Worm (Caenorhabditis elegans) whole organism, young adult: Measurements from ENCODE around the gene gly-10.

Experiments
- B0019.2 ChIP-seq: fragments of 200-800 bp; sonication (Bioruptor generic); conservative IDR thresholded peaks from 2 replicates; pipeline ENCODE4 v1.3.6; 2022; ENCODE audit warnings: missing genetic modification reagents, missing genetic modification characterization, missing compliant biosample characterization
- B0035.1 ChIP-seq: sonication (generic microtip); optimal IDR thresholded peaks from 2 replicates; lab custom pipeline; 2016; ENCODE audit warnings: missing genetic modification characterization, mild to moderate bottlenecking, missing compliant biosample characterization, missing genotype, missing genetic modification reagents
- B0336.3 ChIP-seq: fragments of 200-800 bp; sonication (Bioruptor generic); IDR thresholded peaks from 2 replicates; pipeline ENCODE4 v1.3.6; 2022; ENCODE audit warnings: missing genetic modification characterization, missing compliant biosample characterization
- C06A6.2 ChIP-seq: fragments of 200-800 bp; sonication (Bioruptor generic); conservative IDR thresholded peaks from 2 replicates; pipeline ENCODE4 v1.3.6; 2022; ENCODE audit warnings: missing genetic modification characterization, missing compliant biosample characterization
- F23B12.7 ChIP-seq: sonication (generic microtip); optimal IDR thresholded peaks from 2 replicates; lab custom pipeline; 2017; ENCODE audit warnings: missing genetic modification characterization, mild to moderate bottlenecking, missing compliant biosample characterization, antibody characterized with exemption, moderate library complexity; ENCODE audit not compliant: insufficient read depth
- F33H1.4 ChIP-seq: fragments of 200-800 bp; sonication (Bioruptor generic); IDR thresholded peaks from 2 replicates; pipeline ENCODE4 v1.3.6; 2022; ENCODE audit warnings: missing genetic modification reagents, missing genetic modification characterization, missing compliant biosample characterization
- F52B5.7 ChIP-seq: sonication (generic microtip); optimal IDR thresholded peaks from 2 replicates; lab custom pipeline; 2016; ENCODE audit warnings: mild to moderate bottlenecking, missing genetic modification characterization, missing compliant biosample characterization
- T26A5.8 ChIP-seq: sonication (generic microtip); optimal IDR thresholded peaks from 2 replicates; lab custom pipeline; 2016; ENCODE audit warnings: missing genetic modification characterization, missing compliant biosample characterization
- akir-1 ChIP-seq: fragments of 200-800 bp; sonication (Bioruptor generic); optimal IDR thresholded peaks from 2 replicates; lab custom pipeline; 2018; ENCODE audit warnings: mild to moderate bottlenecking, missing genetic modification characterization, moderate library complexity, missing compliant biosample characterization
- aptf-2 ChIP-seq: fragments of 200-800 bp; sonication (Bioruptor generic); conservative IDR thresholded peaks from 2 replicates; pipeline ENCODE4 v1.3.6; 2022; ENCODE audit warnings: missing genetic modification reagents, missing genetic modification characterization, missing compliant biosample characterization
- atf-7 ChIP-seq: sonication (generic microtip); optimal IDR thresholded peaks from 2 replicates; lab custom pipeline; 2017; ENCODE audit warnings: mild to moderate bottlenecking, missing genetic modification characterization, missing compliant biosample characterization
- attf-6 ChIP-seq: fragments of 200-800 bp; sonication (Bioruptor generic); IDR thresholded peaks from 2 replicates; pipeline ENCODE4 v1.3.6; 2022; ENCODE audit warnings: missing genetic modification reagents, missing genetic modification characterization, missing compliant biosample characterization
- cebp-2 ChIP-seq: fragments of 200-800 bp; sonication (Bioruptor generic); IDR thresholded peaks from 2 replicates; pipeline ENCODE4 v1.3.6; 2022; ENCODE audit warnings: missing genetic modification characterization, missing compliant biosample characterization
- ceh-100 ChIP-seq: fragments of 200-800 bp; sonication (Bioruptor generic); IDR thresholded peaks from 2 replicates; pipeline ENCODE4 v1.3.6; 2022; ENCODE audit warnings: missing genetic modification reagents, missing genetic modification characterization, missing compliant biosample characterization
- ceh-58 ChIP-seq: fragments of 200-800 bp; sonication (Bioruptor generic); IDR thresholded peaks from 2 replicates; pipeline ENCODE4 v1.3.6; 2022; ENCODE audit warnings: missing genetic modification characterization, missing compliant biosample characterization
- ceh-79 ChIP-seq: sonication (generic microtip); optimal IDR thresholded peaks from 2 replicates; lab custom pipeline; 2017; ENCODE audit warnings: mild to moderate bottlenecking, missing genetic modification characterization, missing compliant biosample characterization
- ceh-91 ChIP-seq: fragments of 200-800 bp; sonication (Bioruptor generic); IDR thresholded peaks from 2 replicates; pipeline ENCODE4 v1.3.6; 2022; ENCODE audit warnings: missing genetic modification reagents, missing genetic modification characterization, missing compliant biosample characterization
- chd-7 ChIP-seq: sonication (generic microtip); optimal IDR thresholded peaks from 2 replicates; lab custom pipeline; 2016; ENCODE audit warnings: mild to moderate bottlenecking, missing genetic modification characterization, moderate library complexity, missing compliant biosample characterization
- dpl-1 ChIP-seq: fragments of 150-350 bp; optimal IDR thresholded peaks from 2 replicates; lab custom pipeline; 2014; ENCODE audit warnings: missing biosample characterization, missing genetic modification reagents, missing genetic modification characterization
- hmg-1.2 ChIP-seq: fragments of 200-800 bp; sonication (Bioruptor generic); IDR thresholded peaks from 2 replicates; pipeline ENCODE4 v1.3.6; 2022; ENCODE audit warnings: missing genetic modification reagents, missing genetic modification characterization, missing compliant biosample characterization
- hsf-1 ChIP-seq: fragments of 200-800 bp; sonication (Bioruptor generic); IDR thresholded peaks from 2 replicates; pipeline ENCODE4 v1.3.6; 2022; ENCODE audit warnings: missing genetic modification reagents, missing genetic modification characterization, missing compliant biosample characterization
- let-526 ChIP-seq: fragments of 200-800 bp; sonication (Bioruptor generic); IDR thresholded peaks from 2 replicates; pipeline ENCODE4 v1.3.6; 2022; ENCODE audit warnings: missing genetic modification reagents, missing genetic modification characterization, missing compliant biosample characterization
- let-607 ChIP-seq, 2 experiments: fragments of 200-800 bp in 1 of 2; sonication (Bioruptor generic) in 1 of 2; sonication (generic microtip) in 1 of 2; optimal IDR thresholded peaks; 2 replicates each; lab custom pipeline; 2016 to 2018; ENCODE audit warnings: mild to moderate bottlenecking in 2 of 2, missing compliant biosample characterization in 2 of 2, missing genetic modification characterization in 2 of 2, moderate library complexity in 2 of 2, missing genotype in 1 of 2
- lin-26 ChIP-seq: fragments of 200-800 bp; sonication (Bioruptor generic); IDR thresholded peaks from 2 replicates; pipeline ENCODE4 v1.3.6; 2022; ENCODE audit warnings: missing genetic modification reagents, missing genetic modification characterization, missing compliant biosample characterization
- lin-54 ChIP-seq: fragments of 200-800 bp; sonication (Bioruptor generic); optimal IDR thresholded peaks from 2 replicates; lab custom pipeline; 2018; ENCODE audit warnings: mild to moderate bottlenecking, missing genetic modification characterization, missing compliant biosample characterization
- madf-3 ChIP-seq: fragments of 200-800 bp; sonication (Bioruptor generic); IDR thresholded peaks from 2 replicates; pipeline ENCODE4 v1.3.6; 2022; ENCODE audit warnings: missing genetic modification reagents, missing genetic modification characterization, missing compliant biosample characterization
- madf-6 ChIP-seq: fragments of 200-800 bp; sonication (Bioruptor generic); IDR thresholded peaks from 2 replicates; pipeline ENCODE4 v1.3.6; 2022; ENCODE audit warnings: missing genetic modification reagents, missing genetic modification characterization, missing compliant biosample characterization
- nfya-1 ChIP-seq: sonication (generic microtip); optimal IDR thresholded peaks from 2 replicates; lab custom pipeline; 2017; ENCODE audit warnings: antibody characterized with exemption, missing compliant biosample characterization, missing genetic modification characterization, borderline replicate concordance; ENCODE audit not compliant: insufficient read depth
- nfya-2 ChIP-seq: fragments of 200-800 bp; sonication (Bioruptor generic); IDR thresholded peaks from 2 replicates; pipeline ENCODE4 v1.3.6; 2022; ENCODE audit warnings: missing genetic modification reagents, missing genetic modification characterization, missing compliant biosample characterization
- nhr-80 ChIP-seq: sonication (generic microtip); optimal IDR thresholded peaks from 2 replicates; lab custom pipeline; 2016; ENCODE audit warnings: missing genetic modification characterization, missing compliant biosample characterization
- rcor-1 ChIP-seq: fragments of 200-800 bp; sonication (Bioruptor generic); IDR thresholded peaks from 2 replicates; pipeline ENCODE4 v1.3.6; 2022; ENCODE audit warnings: missing genetic modification reagents, missing genetic modification characterization, missing compliant biosample characterization
- snpc-1.1 ChIP-seq: sonication (generic microtip); optimal IDR thresholded peaks from 2 replicates; lab custom pipeline; 2017; ENCODE audit warnings: missing genetic modification characterization, mild to moderate bottlenecking, missing compliant biosample characterization, antibody characterized with exemption, moderate library complexity, missing genotype, missing genetic modification reagents; ENCODE audit not compliant: insufficient read depth
- snpc-1.3 ChIP-seq: sonication (generic microtip); optimal IDR thresholded peaks from 2 replicates; lab custom pipeline; 2017; ENCODE audit warnings: missing genetic modification characterization, mild to moderate bottlenecking, missing compliant biosample characterization, antibody characterized with exemption, moderate library complexity, missing genotype, missing genetic modification reagents; ENCODE audit not compliant: insufficient read depth
- snpc-3.4 ChIP-seq: sonication (generic microtip); optimal IDR thresholded peaks from 2 replicates; lab custom pipeline; 2017; ENCODE audit warnings: missing genetic modification characterization, mild to moderate bottlenecking, missing compliant biosample characterization, antibody characterized with exemption, moderate library complexity, missing genotype, missing genetic modification reagents
- snpc-4 ChIP-seq, 5 experiments: fragments of 150-350 bp in 1 of 5; sonication (generic microtip) in 4 of 5; optimal IDR thresholded peaks; 2 replicates each; lab custom pipeline; 2014 to 2018; ENCODE audit warnings: missing genetic modification characterization in 5 of 5, missing biosample characterization in 3 of 5, antibody characterized with exemption in 2 of 5, mild to moderate bottlenecking in 2 of 5, missing compliant biosample characterization in 2 of 5, missing genotype in 2 of 5, moderate library complexity in 2 of 5, missing genetic modification reagents in 1 of 5
- tbp1 ChIP-seq: fragments of 200-800 bp; sonication (Bioruptor generic); optimal IDR thresholded peaks from 2 replicates; lab custom pipeline; 2018; ENCODE audit warnings: mild to moderate bottlenecking, missing genetic modification characterization, missing compliant biosample characterization
- tbx-9 ChIP-seq: sonication (generic microtip); optimal IDR thresholded peaks from 2 replicates; lab custom pipeline; 2016; ENCODE audit warnings: borderline replicate concordance, missing genetic modification characterization, inconsistent platforms, missing compliant biosample characterization
- zfh-2 ChIP-seq: fragments of 200-800 bp; sonication (Bioruptor generic); conservative IDR thresholded peaks from 2 replicates; pipeline ENCODE4 v1.3.6; 2022; ENCODE audit warnings: missing genetic modification reagents, missing genetic modification characterization, missing compliant biosample characterization
- zim-3 ChIP-seq: sonication (generic microtip); optimal IDR thresholded peaks from 2 replicates; lab custom pipeline; 2017; ENCODE audit warnings: mild to moderate bottlenecking, missing genetic modification characterization, moderate library complexity, missing compliant biosample characterization
- ztf-26 ChIP-seq: sonication (generic microtip); optimal IDR thresholded peaks from 2 replicates; lab custom pipeline; 2017; ENCODE audit warnings: missing genetic modification characterization, missing compliant biosample characterization

gly-10 gene

ce11 chrIV:13778710-13779109 is at the start of gene gly-10:
Gene gly-10, plus strand, starts transcription at chrIV:13779096.
- no peak for TF ChIP-seq madf-3 (GFP tag; lab: Robert Waterston, UW)
- no peak for TF ChIP-seq hsf-1 (GFP tag; lab: Robert Waterston, UW)
- no peak for TF ChIP-seq B0019.2
- TF ChIP-seq cebp-2 (GFP tag; lab: Robert Waterston, UW) = peak; percentile 36; the same call in 1 of the 2 replicates
- TF ChIP-seq rcor-1 = peak; percentile 6; the same call in 1 of the 2 replicates
- TF ChIP-seq C06A6.2 = no peak
- no peak for TF ChIP-seq B0035.1 (tag; lab: Kevin White, UChicago)
- peak; percentile 50 for TF ChIP-seq madf-6 (GFP tag; lab: Robert Waterston, UW)
- TF ChIP-seq atf-7 = no peak
- TF ChIP-seq lin-26 = no peak
- no peak for TF ChIP-seq T26A5.8 (tag; lab: Kevin White, UChicago)
- peak; percentile 76; the same call in 1 of the 2 replicates for TF ChIP-seq attf-6
- no peak for TF ChIP-seq F23B12.7 (tag; lab: Kevin White, UChicago)
- TF ChIP-seq lin-54 (GFP tag; lab: Kevin White, UChicago) = peak; percentile 27
- TF ChIP-seq zfh-2 (GFP tag; lab: Robert Waterston, UW) = 0 out of 2 replicates have a peak, but pooled peaks have one; percentile 27
- TF ChIP-seq let-607 (tag; optimal IDR thresholded peaks at IDR 0.05; lab: Kevin White, UChicago) = no peak
- TF ChIP-seq tbx-9 (tag; lab: Kevin White, UChicago) = no peak
- no peak for TF ChIP-seq F52B5.7 (tag; lab: Kevin White, UChicago)
- TF ChIP-seq ceh-58 (GFP tag; lab: Robert Waterston, UW) = no peak
- TF ChIP-seq ztf-26 (tag; lab: Kevin White, UChicago) = no peak
- TF ChIP-seq dpl-1 (GFP tag; lab: Kevin White, UChicago) = no peak
- no peak for TF ChIP-seq let-526
- TF ChIP-seq B0336.3 (GFP tag; lab: Robert Waterston, UW) = no peak
- TF ChIP-seq nfya-1 (tag; lab: Kevin White, UChicago) = no peak
- TF ChIP-seq snpc-4 (GFP tag; optimal IDR thresholded peaks at IDR 0.05; lab: Kevin White, UChicago) = no peak
- TF ChIP-seq snpc-4 (tag; optimal IDR thresholded peaks at IDR 0.05; lab: Kevin White, UChicago) = peak in 2 of 4 experiments; percentile 47 to 71

ce11 chrIV:13742244-13742643 is 36.7 kb upstream of the gly-10 start, which contains the start of gene C47A4.3:
Gene C47A4.3, minus strand, starts transcription at chrIV:13742344.
- TF ChIP-seq B0336.3 (GFP tag; lab: Robert Waterston, UW) = no peak
- no peak for TF ChIP-seq akir-1 (GFP tag; lab: Kevin White, UChicago)

ce11 chrIV:13745409-13745808 is 33.5 kb upstream of the gly-10 start, which contains the start of gene C47A4.5:
Gene C47A4.5, plus strand, starts transcription at chrIV:13745709.
- TF ChIP-seq B0336.3 (GFP tag; lab: Robert Waterston, UW) (no peak), F23B12.7 (tag; lab: Kevin White, UChicago) (no peak), snpc-3.4 (tag; lab: Kevin White, UChicago) (no peak), hmg-1.2 (GFP tag; lab: Robert Waterston, UW) (no peak), nhr-80 (tag; lab: Kevin White, UChicago) (no peak), tbp1 (no peak), snpc-1.3 (tag; lab: Kevin White, UChicago) (no peak), chd-7 (tag; lab: Kevin White, UChicago) (no peak), nfya-2 (GFP tag; lab: Robert Waterston, UW) (no peak), aptf-2 (GFP tag; lab: Robert Waterston, UW) (no peak), ceh-91 (no peak), F33H1.4 (GFP tag; lab: Robert Waterston, UW) (no peak), snpc-1.1 (no peak), ceh-100 (GFP tag; lab: Robert Waterston, UW) (no peak), F52B5.7 (tag; lab: Kevin White, UChicago) (no peak), dpl-1 (GFP tag; lab: Kevin White, UChicago) (no peak), zim-3 (tag; lab: Kevin White, UChicago) (no peak), ceh-79 (no peak)
